Worm (Caenorhabditis elegans): Measurements from ENCODE around the gene oac-11.

Gene oac-11

ce11 chrII:3860826-3861225, at the start of gene oac-11:
TSS of gene oac-11 (minus strand) at chrII:3860926.
- TF ChIP-seq hlh-30 (tag; optimal IDR thresholded peaks at IDR 0.05; ENCODE audit: insufficient read depth) (no peak), lir-3 (tag; optimal IDR thresholded peaks at IDR 0.05) (no peak), ceh-32 (tag; optimal IDR thresholded peaks at IDR 0.05; ENCODE audit: poor library complexity) (no peak), pqm-1 (tag; optimal IDR thresholded peaks at IDR 0.05) (no peak), php-3 (GFP tag; IDR thresholded peaks at IDR 0.05) (no peak), F10B5.3 (tag; optimal IDR thresholded peaks at IDR 0.05) (no peak), ama-1 (optimal IDR thresholded peaks at IDR 0.05) (no peak), fkh-10 (GFP tag; optimal IDR thresholded peaks at IDR 0.05) (no peak), nhr-102 (tag; optimal IDR thresholded peaks at IDR 0.05) (no peak), rbr-2 (tag; optimal IDR thresholded peaks at IDR 0.05) (no peak), spr-3 (GFP tag; optimal IDR thresholded peaks at IDR 0.05) (no peak), dmd-8 (GFP tag; IDR thresholded peaks at IDR 0.05) (no peak), mxl-3 (GFP tag; optimal IDR thresholded peaks at IDR 0.05) (no peak), lin-39 (tag; optimal IDR thresholded peaks at IDR 0.05) (no peak), arid-1 (GFP tag; conservative IDR thresholded peaks at IDR 0.05) (no peak)

- TF ChIP-seq unc-62 (GFP tag; optimal IDR thresholded peaks at IDR 0.05 in 1 of 2) (peak in 1 of 2 experiments; percentile 91), unc-62 (tag; optimal IDR thresholded peaks at IDR 0.05) (no peak), arid-1 (GFP tag; conservative IDR thresholded peaks at IDR 0.05) (no peak)
These were observed 48.6 kb upstream of the oac-11 start for ce11 chrII:3909301-3909700.

- TF ChIP-seq unc-62 (GFP tag; optimal IDR thresholded peaks at IDR 0.05 in 1 of 2) (peak in 1 of 2 experiments; percentile 59), unc-62 (tag; optimal IDR thresholded peaks at IDR 0.05) (no peak), F37D6.2 (tag; optimal IDR thresholded peaks at IDR 0.05) (no peak)
These were observed 47.4 kb upstream of the oac-11 start for ce11 chrII:3908135-3908534.

ce11 chrII:3906615-3907190, 46.0 kb upstream of the oac-11 start, which contains the start of the genes F53C3.11 and fbxb-103:
TSS of gene F53C3.11 (minus strand) at chrII:3906715.
TSS of gene fbxb-103 (plus strand) at chrII:3907140.
- TF ChIP-seq nhr-77 (tag; optimal IDR thresholded peaks at IDR 0.05) (no peak), lin-13 (GFP tag; optimal IDR thresholded peaks at IDR 0.05) (no peak), nhr-6 (tag; optimal IDR thresholded peaks at IDR 0.05) (no peak), dve-1 (tag; optimal IDR thresholded peaks at IDR 0.05; ENCODE audit: insufficient read depth) (no peak), ceh-44 (GFP tag; IDR thresholded peaks at IDR 0.05) (no peak), gei-8 (GFP tag; optimal IDR thresholded peaks at IDR 0.05) (no peak), unc-62 (GFP tag; optimal IDR thresholded peaks at IDR 0.05 in 1 of 2) (no peak), unc-62 (tag; optimal IDR thresholded peaks at IDR 0.05) (no peak), hif-1 (tag; optimal IDR thresholded peaks at IDR 0.05) (no peak), daf-19 (GFP tag; conservative IDR thresholded peaks at IDR 0.05) (no peak), daf-16 (GFP tag; optimal IDR thresholded peaks at IDR 0.05) (no peak), daf-16 (tag; optimal IDR thresholded peaks at IDR 0.05) (no peak), aha-1 (tag) (no peak), hlh-30 (tag; optimal IDR thresholded peaks at IDR 0.05; ENCODE audit: insufficient read depth) (no peak), F37D6.2 (tag; optimal IDR thresholded peaks at IDR 0.05) (no peak), zip-11 (GFP tag; IDR thresholded peaks at IDR 0.05) (no peak), lin-1 (GFP tag; IDR thresholded peaks at IDR 0.05) (no peak), lir-3 (tag; optimal IDR thresholded peaks at IDR 0.05) (no peak), lin-38 (GFP tag; IDR thresholded peaks at IDR 0.05) (no peak)

- TF ChIP-seq unc-62 (GFP tag; optimal IDR thresholded peaks at IDR 0.05 in 1 of 2) = peak in 1 of 2 experiments; percentile 20
- TF ChIP-seq unc-62 (tag; optimal IDR thresholded peaks at IDR 0.05) = no peak
- peak; percentile 79 for TF ChIP-seq set-16 (GFP tag; IDR thresholded peaks at IDR 0.05)
- TF ChIP-seq dmd-9 (GFP tag; IDR thresholded peaks at IDR 0.05) = no peak
- no peak for TF ChIP-seq ceh-82 (tag; optimal IDR thresholded peaks at IDR 0.05)
These were observed 42.1 kb upstream of the oac-11 start, which contains the start of gene F53C3.3 for ce11 chrII:3902798-3903197. TSS of gene F53C3.3 (plus strand) at chrII:3902856.
